Fruit fly (Drosophila melanogaster): ENCODE data around the gene Drgx.

The Drgx gene

DNA sequence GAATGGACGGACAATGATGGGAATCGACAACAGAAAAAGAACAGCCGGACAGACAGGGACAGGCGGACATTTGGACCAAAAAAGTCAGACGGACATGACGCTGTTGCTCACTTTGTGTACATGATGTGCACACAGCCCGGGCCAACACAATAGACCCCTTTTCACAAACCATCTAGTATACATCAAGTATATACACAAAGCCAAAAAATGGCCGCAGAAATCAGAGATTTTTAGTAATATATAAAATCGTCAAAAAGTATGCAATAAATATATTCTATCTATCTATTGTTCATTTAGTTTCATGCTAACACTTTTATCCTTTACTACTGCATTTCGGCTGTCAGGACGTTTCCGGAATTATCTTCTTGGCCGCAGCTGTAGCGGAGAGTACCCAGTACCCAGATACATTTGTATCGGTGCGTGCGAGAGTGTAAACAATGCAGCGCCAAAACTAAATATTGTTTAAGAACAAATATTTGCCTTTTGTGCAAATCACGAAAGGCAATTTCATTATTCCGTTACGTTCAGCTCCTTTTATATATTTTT, 56.9 kb downstream of the Drgx start:
- TF ChIP-seq CG5204 (GFP tag; optimal IDR thresholded peaks at IDR 0.05) (peak; percentile 5), CG14711 (tag; optimal IDR thresholded peaks at IDR 0.05) (no peak)

DNA sequence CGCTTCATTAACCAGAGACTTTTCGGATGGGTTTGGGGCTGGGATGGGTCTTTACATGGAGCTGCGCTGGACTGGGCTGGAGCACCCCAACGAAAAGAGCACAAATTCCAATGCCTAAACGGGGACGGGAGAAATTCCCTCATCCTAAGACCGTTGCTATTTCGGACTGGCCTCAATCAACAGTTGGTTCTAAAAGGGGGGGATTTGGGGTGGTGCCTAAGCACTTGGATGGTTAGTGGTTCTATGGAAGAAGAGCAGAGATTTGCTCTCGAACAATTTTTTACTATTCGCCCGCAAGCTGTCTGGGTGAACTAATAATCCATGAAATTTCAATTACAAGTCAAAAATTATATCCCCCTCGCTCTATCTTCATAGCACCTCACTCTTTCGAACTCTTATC, 67.1 kb downstream of the Drgx start:
- no peak for TF ChIP-seq Mnt (GFP tag; optimal IDR thresholded peaks at IDR 0.05)
- TF ChIP-seq CG11617 (GFP tag; optimal IDR thresholded peaks at IDR 0.05): no peak
- TF ChIP-seq CG5204 (GFP tag; optimal IDR thresholded peaks at IDR 0.05): no peak
- no peak for TF ChIP-seq Clk (GFP tag; optimal IDR thresholded peaks at IDR 0.05)
- no peak for TF ChIP-seq cic (GFP tag; optimal IDR thresholded peaks at IDR 0.05)
- TF ChIP-seq CG33017 (tag; optimal IDR thresholded peaks at IDR 0.05): no peak
- TF ChIP-seq bab1 (GFP tag; optimal IDR thresholded peaks at IDR 0.05): no peak
- no peak for TF ChIP-seq ovo (GFP tag; optimal IDR thresholded peaks at IDR 0.05)
- no peak for TF ChIP-seq CG12768 (GFP tag; optimal IDR thresholded peaks at IDR 0.05)
- TF ChIP-seq CG7101 (tag; optimal IDR thresholded peaks at IDR 0.05): no peak
- no peak for TF ChIP-seq CG1620 (GFP tag; optimal IDR thresholded peaks at IDR 0.05)
- no peak for TF ChIP-seq CG7045 (GFP tag; optimal IDR thresholded peaks at IDR 0.05)

DNA sequence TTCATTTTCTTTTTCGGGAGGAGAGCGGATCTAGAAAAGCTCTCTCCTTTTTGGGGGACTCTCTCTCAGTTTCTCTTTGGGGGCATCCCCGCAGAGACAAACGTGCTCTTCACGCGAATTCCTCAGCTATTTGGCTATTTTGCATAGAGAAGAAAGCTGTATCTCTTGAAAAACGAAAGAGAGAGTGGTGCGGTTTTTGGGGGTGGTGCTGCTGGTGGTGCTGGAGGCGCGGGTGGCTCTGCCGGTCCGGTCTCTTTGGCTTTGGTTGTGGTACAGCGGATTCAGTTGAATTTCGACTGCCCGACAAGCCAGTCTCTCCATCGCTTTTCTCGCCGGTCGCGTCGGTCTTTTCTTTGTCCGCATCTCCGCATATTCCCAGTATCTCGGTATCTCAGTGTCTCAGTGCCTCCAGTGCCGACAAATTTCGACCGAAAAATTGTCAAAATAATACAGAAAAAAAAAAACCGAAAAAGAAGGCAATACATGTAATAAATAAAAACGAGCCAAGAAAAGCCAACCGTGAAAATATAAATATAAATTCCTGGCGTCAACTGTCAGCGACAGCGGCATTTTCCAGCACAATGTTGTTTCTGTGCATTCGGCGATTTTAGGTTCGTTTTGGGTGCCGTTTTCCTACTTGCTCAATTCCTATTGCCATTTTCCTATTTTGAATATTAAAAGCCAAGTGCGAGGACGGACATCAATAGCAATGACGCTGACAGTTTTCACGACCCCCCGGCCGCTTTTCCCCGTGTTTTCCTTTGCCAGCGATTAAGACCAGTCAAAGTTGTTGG, 67.8 kb downstream of the Drgx start, which contains the start of gene CG10019:
TSS of gene CG10019 (plus strand) at position 285 of the 794 bp plus-strand sequence.
- peak; percentile 65 for TF ChIP-seq kay (GFP tag; ENCODE audit: borderline replicate concordance)
- TF ChIP-seq CG12768 (GFP tag; optimal IDR thresholded peaks at IDR 0.05): no peak
- no peak for TF ChIP-seq Hr96 (GFP tag; optimal IDR thresholded peaks at IDR 0.05)
- no peak for TF ChIP-seq tj (GFP tag; optimal IDR thresholded peaks at IDR 0.05)

- TF ChIP-seq ovo (GFP tag; optimal IDR thresholded peaks at IDR 0.05) (no peak), Mnt (GFP tag; optimal IDR thresholded peaks at IDR 0.05) (no peak), kay (GFP tag; ENCODE audit: borderline replicate concordance) (no peak), tj (GFP tag; optimal IDR thresholded peaks at IDR 0.05) (no peak), Hr96 (GFP tag; optimal IDR thresholded peaks at IDR 0.05) (no peak)
Observed at dm6 chr2L:3731055-3731454, 68.5 kb downstream of the Drgx start.

DNA sequence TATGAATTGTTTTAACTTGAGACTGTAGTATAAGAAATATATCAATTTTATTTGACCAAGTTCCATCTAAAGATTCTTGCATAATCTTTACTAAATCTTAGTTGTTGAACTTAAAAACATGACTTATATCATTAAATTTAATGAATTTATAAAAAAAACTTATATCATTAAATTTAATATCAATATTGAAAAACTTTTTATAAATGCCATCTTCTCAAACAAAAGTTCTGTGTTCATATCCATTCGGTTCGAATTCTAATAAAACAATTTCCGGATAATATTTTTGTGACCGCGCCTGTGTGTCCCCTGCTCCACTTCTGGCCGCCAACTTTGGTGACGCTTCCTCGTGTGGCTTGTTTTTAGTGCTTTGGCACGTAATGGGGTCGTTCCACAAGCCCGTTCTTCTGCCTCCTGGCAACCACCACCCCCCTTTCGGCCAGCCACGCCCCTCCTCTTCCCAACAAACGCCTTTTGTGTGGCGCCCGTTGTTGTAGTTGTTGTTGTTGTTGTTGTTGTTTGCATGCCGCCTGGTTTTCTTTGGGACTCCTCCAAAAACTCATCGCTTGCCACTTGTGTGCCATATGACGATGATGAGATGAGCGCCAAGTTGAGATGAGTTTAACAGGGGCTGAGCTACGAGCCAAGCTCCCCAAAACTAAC, 74.6 kb downstream of the Drgx start:
- no peak for TF ChIP-seq cnc (optimal IDR thresholded peaks at IDR 0.05)
- no peak for TF ChIP-seq Hr96 (GFP tag; optimal IDR thresholded peaks at IDR 0.05)
- no peak for TF ChIP-seq bab1 (GFP tag; optimal IDR thresholded peaks at IDR 0.05)

DNA sequence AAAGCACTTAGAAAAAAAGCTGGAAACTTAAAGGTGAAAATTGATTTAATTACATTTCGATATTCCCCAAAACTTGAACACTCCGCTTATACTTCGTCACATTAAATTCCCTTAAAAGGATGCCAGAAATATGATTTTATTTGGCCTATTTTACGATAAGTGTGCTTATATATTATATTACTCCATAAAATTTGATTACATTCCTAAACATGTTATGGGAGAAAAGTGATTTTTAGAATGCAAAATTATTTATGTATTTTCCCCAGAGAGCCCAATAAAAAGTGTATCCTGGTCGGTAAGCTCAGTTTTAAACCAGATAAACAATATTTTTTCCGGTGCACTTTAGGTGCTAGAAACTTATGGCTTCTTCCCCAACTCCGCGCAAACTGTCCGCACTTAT, 75.1 kb downstream of the Drgx start:
- no peak for TF ChIP-seq Clk (GFP tag; optimal IDR thresholded peaks at IDR 0.05)
- TF ChIP-seq CG1620 (GFP tag; optimal IDR thresholded peaks at IDR 0.05): no peak
- no peak for TF ChIP-seq CG12768 (GFP tag; optimal IDR thresholded peaks at IDR 0.05)
- no peak for TF ChIP-seq Hr96 (GFP tag; optimal IDR thresholded peaks at IDR 0.05)
- no peak for TF ChIP-seq cnc (optimal IDR thresholded peaks at IDR 0.05)

- no peak for TF ChIP-seq CG33017 (tag; optimal IDR thresholded peaks at IDR 0.05)
- TF ChIP-seq CG11617 (GFP tag; optimal IDR thresholded peaks at IDR 0.05): no peak
- no peak for TF ChIP-seq kay (GFP tag; ENCODE audit: borderline replicate concordance)
- TF ChIP-seq CG7101 (tag; optimal IDR thresholded peaks at IDR 0.05): no peak
- TF ChIP-seq Crg-1 (GFP tag; optimal IDR thresholded peaks at IDR 0.05): no peak
- TF ChIP-seq ovo (GFP tag; optimal IDR thresholded peaks at IDR 0.05): no peak
- TF ChIP-seq Clk (GFP tag; optimal IDR thresholded peaks at IDR 0.05): no peak
Observed at dm6 chr2L:3740443-3740842, 77.9 kb downstream of the Drgx start.
